Worm (Caenorhabditis elegans) whole organism, L1 larva: ENCODE results near the gene Y54F10BM.13.

Experiments
- C04F5.9 ChIP-seq: sonication (generic microtip); optimal IDR thresholded peaks from 2 replicates; lab custom pipeline; 2016; ENCODE audit warnings: missing genetic modification characterization, missing compliant biosample characterization
- C16A3.4 ChIP-seq: fragments of 150-350 bp; optimal IDR thresholded peaks from 2 replicates; lab custom pipeline; 2014; ENCODE audit warnings: missing biosample characterization, missing genetic modification characterization
- F16B12.6 ChIP-seq: fragments of 150-350 bp; optimal IDR thresholded peaks from 2 replicates; lab custom pipeline; 2014; ENCODE audit warnings: missing biosample characterization, missing genetic modification characterization
- Y116A8C.19 ChIP-seq: sonication (generic microtip); optimal IDR thresholded peaks from 2 replicates; lab custom pipeline; 2016; ENCODE audit warnings: missing compliant biosample characterization, missing genetic modification characterization, borderline replicate concordance
- alr-1 ChIP-seq: fragments of 200-800 bp; sonication (Bioruptor generic); optimal IDR thresholded peaks from 2 replicates; lab custom pipeline; 2018; ENCODE audit warnings: borderline replicate concordance, mild to moderate bottlenecking, missing genetic modification characterization, missing compliant biosample characterization
- aly-2 ChIP-seq: fragments of 150-350 bp; optimal IDR thresholded peaks from 2 replicates; lab custom pipeline; 2014; ENCODE audit warnings: missing biosample characterization, missing genetic modification characterization
- ama-1 ChIP-seq: fragments of 150-350 bp; optimal IDR thresholded peaks from 2 replicates; lab custom pipeline; 2014
- ceh-63 ChIP-seq: fragments of 200-800 bp; sonication (Bioruptor generic); optimal IDR thresholded peaks from 2 replicates; lab custom pipeline; 2018; ENCODE audit warnings: mild to moderate bottlenecking, missing genetic modification characterization, missing compliant biosample characterization
- ceh-88 ChIP-seq: fragments of 200-800 bp; sonication (Bioruptor generic); IDR thresholded peaks from 2 replicates; pipeline ENCODE4 v1.3.6; 2022; ENCODE audit warnings: missing genetic modification characterization, missing compliant biosample characterization
- ces-1 ChIP-seq: fragments of 150-350 bp; optimal IDR thresholded peaks from 2 replicates; lab custom pipeline; 2014; ENCODE audit warnings: missing biosample characterization, missing genetic modification reagents, missing genetic modification characterization
- dpl-1 ChIP-seq, 3 experiments: fragments of 150-350 bp in 2 of 3; sonication (generic microtip) in 1 of 3; optimal IDR thresholded peaks; 2 replicates each; lab custom pipeline; 2014 to 2017; ENCODE audit warnings: missing biosample characterization in 3 of 3, missing genetic modification characterization in 3 of 3, missing genetic modification reagents in 3 of 3
- dsc-1 ChIP-seq: sonication (generic microtip); optimal IDR thresholded peaks from 2 replicates; lab custom pipeline; 2016; ENCODE audit warnings: mild to moderate bottlenecking, missing genetic modification characterization, missing compliant biosample characterization
- efl-1 ChIP-seq, 4 experiments: fragments of 150-350 bp; optimal IDR thresholded peaks in 3 of 4; peaks in 1 of 4; 1 replicate in 1 of 4; 2 replicates in 3 of 4; lab custom pipeline; 2014; ENCODE audit warnings: missing biosample characterization in 2 of 4, missing genetic modification characterization in 2 of 4, missing genetic modification reagents in 2 of 4
- egl-13 ChIP-seq: sonication (generic microtip); optimal IDR thresholded peaks from 2 replicates; lab custom pipeline; 2016; ENCODE audit warnings: missing genotype, missing genetic modification reagents, missing genetic modification characterization, missing compliant biosample characterization
- egl-27 ChIP-seq, 2 experiments: fragments of 150-350 bp in 1 of 2; sonication (generic microtip); optimal IDR thresholded peaks; 3 replicates each; lab custom pipeline; 2017 to 2018; ENCODE audit warnings: missing biosample characterization in 2 of 2, missing genetic modification characterization in 2 of 2, missing genetic modification reagents in 2 of 2
- elt-2 ChIP-seq: sonication (generic microtip); optimal IDR thresholded peaks from 2 replicates; lab custom pipeline; 2016; ENCODE audit warnings: missing genetic modification characterization, mild to moderate bottlenecking, inconsistent platforms, missing compliant biosample characterization, missing genetic modification reagents
- ets-5 ChIP-seq: fragments of 200-800 bp; sonication (Bioruptor generic); IDR thresholded peaks from 2 replicates; pipeline ENCODE4 v1.3.6; 2022; ENCODE audit warnings: missing genetic modification characterization, missing compliant biosample characterization
- fos-1 ChIP-seq: fragments of 150-350 bp; optimal IDR thresholded peaks from 2 replicates; lab custom pipeline; 2014; ENCODE audit warnings: missing biosample characterization, missing genetic modification characterization
- hlh-17 ChIP-seq: fragments of 200-800 bp; sonication (Bioruptor generic); optimal IDR thresholded peaks from 2 replicates; lab custom pipeline; 2018; ENCODE audit warnings: missing genetic modification characterization, mild to moderate bottlenecking, missing compliant biosample characterization, moderate library complexity, borderline replicate concordance
- irx-1 ChIP-seq: sonication (generic microtip); optimal IDR thresholded peaks from 2 replicates; lab custom pipeline; 2016; ENCODE audit warnings: missing genetic modification characterization, missing compliant biosample characterization
- lin-13 ChIP-seq: fragments of 150-350 bp; optimal IDR thresholded peaks from 2 replicates; lab custom pipeline; 2014; ENCODE audit warnings: missing biosample characterization, missing genetic modification reagents, missing genetic modification characterization
- lin-14 ChIP-seq: fragments of 200-800 bp; sonication (Bioruptor generic); optimal IDR thresholded peaks from 2 replicates; lab custom pipeline; 2018; ENCODE audit warnings: mild to moderate bottlenecking, missing genetic modification characterization, moderate library complexity, missing compliant biosample characterization
- lin-35 ChIP-seq, 2 experiments: fragments of 150-350 bp; optimal IDR thresholded peaks; 2 replicates each; lab custom pipeline; 2014; ENCODE audit warnings: missing biosample characterization in 2 of 2, missing genetic modification characterization in 2 of 2, missing genetic modification reagents in 2 of 2
- lin-39 ChIP-seq: fragments of 150-350 bp; optimal IDR thresholded peaks from 2 replicates; lab custom pipeline; 2014; ENCODE audit warnings: missing biosample characterization, missing genetic modification reagents, missing genetic modification characterization
- lsy-2 ChIP-seq, 2 experiments: fragments of 150-350 bp; optimal IDR thresholded peaks; 2 replicates each; lab custom pipeline; 2014; ENCODE audit warnings: missing biosample characterization in 2 of 2, missing genetic modification characterization in 2 of 2
- mef-2 ChIP-seq: fragments of 150-350 bp; optimal IDR thresholded peaks from 2 replicates; lab custom pipeline; 2014; ENCODE audit warnings: missing biosample characterization, missing genetic modification characterization
- mep-1 ChIP-seq: fragments of 150-350 bp; optimal IDR thresholded peaks from 2 replicates; lab custom pipeline; 2014; ENCODE audit warnings: missing biosample characterization, missing genetic modification characterization
- nhr-11 ChIP-seq: fragments of 150-350 bp; optimal IDR thresholded peaks from 2 replicates; lab custom pipeline; 2014; ENCODE audit warnings: missing biosample characterization, missing genetic modification characterization
- nhr-19 ChIP-seq: fragments of 200-800 bp; sonication (Bioruptor generic); conservative IDR thresholded peaks from 2 replicates; pipeline ENCODE4 v1.3.6; 2022; ENCODE audit warnings: missing genetic modification characterization, missing compliant biosample characterization
- nhr-20 ChIP-seq: sonication (generic microtip); optimal IDR thresholded peaks from 2 replicates; lab custom pipeline; 2016; ENCODE audit warnings: mild to moderate bottlenecking, missing genetic modification characterization, missing compliant biosample characterization
- nhr-237 ChIP-seq: fragments of 150-350 bp; optimal IDR thresholded peaks from 2 replicates; lab custom pipeline; 2014; ENCODE audit warnings: missing biosample characterization, missing genetic modification characterization
- nhr-76 ChIP-seq: sonication (generic microtip); optimal IDR thresholded peaks from 2 replicates; lab custom pipeline; 2017; ENCODE audit warnings: missing biosample characterization, missing genetic modification characterization
- nhr-77 ChIP-seq: fragments of 150-350 bp; optimal IDR thresholded peaks from 2 replicates; lab custom pipeline; 2014; ENCODE audit warnings: missing biosample characterization, missing genetic modification characterization
- pqm-1 ChIP-seq: sonication (generic microtip); optimal IDR thresholded peaks from 3 replicates; lab custom pipeline; 2017; ENCODE audit warnings: missing biosample characterization, missing genetic modification characterization
- rnt-1 ChIP-seq: sonication (generic microtip); optimal IDR thresholded peaks from 2 replicates; lab custom pipeline; 2016; ENCODE audit warnings: mild to moderate bottlenecking, missing genetic modification characterization, moderate library complexity, missing compliant biosample characterization
- snu-23 ChIP-seq: sonication (generic microtip); optimal IDR thresholded peaks from 2 replicates; lab custom pipeline; 2016; ENCODE audit warnings: missing genetic modification characterization, missing compliant biosample characterization
- sup-37 ChIP-seq: fragments of 200-800 bp; sonication (Bioruptor generic); optimal IDR thresholded peaks from 2 replicates; lab custom pipeline; 2018; ENCODE audit warnings: mild to moderate bottlenecking, missing genetic modification characterization, missing compliant biosample characterization
- swsn-7 ChIP-seq: sonication (generic microtip); optimal IDR thresholded peaks from 2 replicates; lab custom pipeline; 2016; ENCODE audit warnings: missing genetic modification characterization, missing compliant biosample characterization
- tbx-2 ChIP-seq: sonication (generic microtip); optimal IDR thresholded peaks from 2 replicates; lab custom pipeline; 2016; ENCODE audit warnings: missing genetic modification characterization, missing compliant biosample characterization
- tlp-1 ChIP-seq: fragments of 150-350 bp; optimal IDR thresholded peaks from 2 replicates; lab custom pipeline; 2014; ENCODE audit warnings: missing biosample characterization, missing genetic modification characterization
- unc-130 ChIP-seq: fragments of 150-350 bp; optimal IDR thresholded peaks from 2 replicates; lab custom pipeline; 2017; ENCODE audit warnings: missing biosample characterization, missing genetic modification characterization, inconsistent platforms
- unc-62 ChIP-seq: fragments of 150-350 bp; optimal IDR thresholded peaks from 2 replicates; lab custom pipeline; 2014; ENCODE audit warnings: missing biosample characterization, missing genetic modification reagents, missing genetic modification characterization
- vab-15 ChIP-seq: sonication (generic microtip); optimal IDR thresholded peaks from 2 replicates; lab custom pipeline; 2017; ENCODE audit warnings: missing genotype, mild to moderate bottlenecking, missing genetic modification characterization, missing compliant biosample characterization
- xbp-1 ChIP-seq: sonication (generic microtip); optimal IDR thresholded peaks from 2 replicates; lab custom pipeline; 2016; ENCODE audit warnings: missing genetic modification characterization, missing compliant biosample characterization
- zag-1 ChIP-seq: fragments of 150-350 bp; optimal IDR thresholded peaks from 2 replicates; lab custom pipeline; 2014; ENCODE audit warnings: missing biosample characterization, missing genetic modification characterization
- ztf-4 ChIP-seq: fragments of 150-350 bp; optimal IDR thresholded peaks from 2 replicates; lab custom pipeline; 2014; ENCODE audit warnings: missing biosample characterization, missing genetic modification characterization

Gene Y54F10BM.13

DNA sequence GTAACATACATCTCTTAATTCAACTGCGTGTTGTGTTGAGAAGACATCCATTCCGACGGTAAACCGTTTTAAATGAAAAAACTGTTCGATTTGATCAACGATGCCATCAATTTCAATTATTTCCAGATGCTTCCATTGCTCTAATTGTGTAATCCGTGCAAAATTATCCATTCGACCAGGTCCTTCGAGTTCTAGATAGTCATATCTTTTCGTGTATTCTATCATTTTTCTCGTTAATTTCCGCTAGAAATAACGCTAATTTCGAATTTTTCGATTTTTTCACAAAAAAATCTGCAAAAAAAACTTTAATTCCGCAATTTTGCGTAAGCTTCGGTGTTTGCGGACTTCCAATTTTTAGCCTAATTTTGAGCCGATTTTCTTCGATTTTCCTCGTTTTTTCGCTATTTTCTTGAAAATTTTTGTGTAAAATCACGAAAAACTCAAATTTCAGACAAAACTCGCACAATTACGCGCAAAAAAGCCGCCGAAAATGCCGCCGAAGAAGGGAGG is 16.8 kb downstream of the Y54F10BM.13 start, which contains the start of the genes fbxa-66 and iffb-1 (continued):
- TF ChIP-seq tbx-2 (tag; lab: Kevin White, UChicago) = no peak
- TF ChIP-seq hlh-17 (GFP tag; lab: Kevin White, UChicago) = no peak
- TF ChIP-seq Y116A8C.19 (tag; lab: Kevin White, UChicago) = no peak
- TF ChIP-seq F16B12.6 (tag; lab: Kevin White, UChicago) = peak; percentile 85
- no peak for TF ChIP-seq zag-1 (tag; lab: Kevin White, UChicago)
- no peak for TF ChIP-seq nhr-237
- no peak for TF ChIP-seq mef-2 (tag; lab: Kevin White, UChicago)
- TF ChIP-seq snu-23 = no peak
- TF ChIP-seq elt-2 (tag; lab: Kevin White, UChicago) = no peak
- no peak for TF ChIP-seq nhr-76
- TF ChIP-seq nhr-19 (GFP tag; lab: Robert Waterston, UW) = no peak
- peak; percentile 37 to 55 for TF ChIP-seq lin-35 (GFP tag; optimal IDR thresholded peaks at IDR 0.05; lab: Kevin White, UChicago)
- TF ChIP-seq nhr-11 (tag; lab: Kevin White, UChicago) = no peak
- no peak for TF ChIP-seq ceh-63 (GFP tag; lab: Kevin White, UChicago)
- no peak for TF ChIP-seq egl-13
- TF ChIP-seq sup-37 = no peak
- TF ChIP-seq ama-1 (lab: Kevin White, UChicago) = no peak
- no peak for TF ChIP-seq pqm-1 (tag; lab: Kevin White, UChicago)
- TF ChIP-seq tlp-1 = no peak
- no peak for TF ChIP-seq egl-27 (tag; optimal IDR thresholded peaks at IDR 0.05; lab: Kevin White, UChicago)
- no peak for TF ChIP-seq nhr-20 (tag; lab: Kevin White, UChicago)
- no peak for TF ChIP-seq swsn-7 (tag; lab: Kevin White, UChicago)
- peak; percentile 25 to 70 (median 55) for TF ChIP-seq dpl-1 (GFP tag; optimal IDR thresholded peaks at IDR 0.05; lab: Kevin White, UChicago)
- no peak for TF ChIP-seq ces-1 (GFP tag; lab: Kevin White, UChicago)

- TF ChIP-seq xbp-1 = no peak
- TF ChIP-seq ces-1 (GFP tag; lab: Kevin White, UChicago) = no peak
These were observed 19.9 kb downstream of the Y54F10BM.13 start for ce11 chrIII:2310996-2311395.

ce11 chrIII:2308026-2308425 is 22.9 kb downstream of the Y54F10BM.13 start, which contains the start of the genes fbxa-1 and Y54F10BM.20:
TSS of gene fbxa-1 (minus strand) at chrIII:2308126.
TSS of gene Y54F10BM.20 (plus strand) at chrIII:2308256.
- TF ChIP-seq lin-39 (tag; lab: Kevin White, UChicago) = no peak
- no peak for TF ChIP-seq efl-1 (optimal IDR thresholded peaks at IDR 0.05; lab: Kevin White, UChicago)
- no peak for TF ChIP-seq efl-1 (GFP tag; optimal IDR thresholded peaks at IDR 0.05 in 1 of 2; lab: Kevin White, UChicago)
- TF ChIP-seq irx-1 (tag; lab: Kevin White, UChicago) = no peak
- TF ChIP-seq C16A3.4 (tag; lab: Kevin White, UChicago) = no peak
- no peak for TF ChIP-seq dpl-1 (GFP tag; optimal IDR thresholded peaks at IDR 0.05; lab: Kevin White, UChicago)
- TF ChIP-seq swsn-7 (tag; lab: Kevin White, UChicago) = no peak
- TF ChIP-seq aly-2 (tag; lab: Kevin White, UChicago) = no peak
- TF ChIP-seq lin-35 (GFP tag; optimal IDR thresholded peaks at IDR 0.05; lab: Kevin White, UChicago) = no peak
- TF ChIP-seq mef-2 (tag; lab: Kevin White, UChicago) = no peak
- TF ChIP-seq nhr-77 (tag; lab: Kevin White, UChicago) = no peak
- no peak for TF ChIP-seq egl-13
- TF ChIP-seq lsy-2 (tag; optimal IDR thresholded peaks at IDR 0.05; lab: Kevin White, UChicago) = no peak
- no peak for TF ChIP-seq ets-5 (GFP tag; lab: Robert Waterston, UW)
- no peak for TF ChIP-seq alr-1
- TF ChIP-seq unc-62 (GFP tag; lab: Kevin White, UChicago) = no peak

DNA sequence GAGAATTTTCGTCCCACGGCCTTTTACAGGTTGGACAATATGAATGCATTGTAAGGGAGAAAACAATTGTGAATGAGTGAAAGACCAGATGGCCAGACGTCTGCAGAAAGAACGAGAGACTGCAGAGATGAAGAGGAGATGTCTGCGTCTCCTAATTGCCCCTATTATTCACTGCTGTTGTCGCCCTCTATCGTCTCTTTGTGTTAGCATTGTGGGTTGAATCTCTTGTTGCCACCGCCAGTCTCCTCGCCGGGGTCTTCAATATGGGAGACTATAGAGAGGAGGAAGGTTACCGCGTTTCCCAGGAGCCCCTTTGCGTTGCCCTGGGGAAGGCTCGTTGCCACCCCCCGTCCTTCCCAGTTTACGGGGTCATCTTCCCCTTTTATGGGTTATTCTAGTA is 26.0 kb downstream of the Y54F10BM.13 start, which contains the start of gene Y54F10BM.9:
Y54F10BM.9 (minus strand) TSS at position 61 of the 400 bp plus-strand sequence.
- no peak for TF ChIP-seq lin-13
- no peak for TF ChIP-seq lin-14 (GFP tag; lab: Kevin White, UChicago)
- peak; percentile 24 for TF ChIP-seq swsn-7 (tag; lab: Kevin White, UChicago)
- no peak for TF ChIP-seq nhr-19 (GFP tag; lab: Robert Waterston, UW)
- no peak for TF ChIP-seq unc-62 (GFP tag; lab: Kevin White, UChicago)
- TF ChIP-seq mep-1 (tag; lab: Kevin White, UChicago) = no peak
- no peak for TF ChIP-seq ztf-4
- no peak for TF ChIP-seq unc-130 (tag; lab: Kevin White, UChicago)
- TF ChIP-seq nhr-11 (tag; lab: Kevin White, UChicago) = no peak
- no peak for TF ChIP-seq fos-1 (tag; lab: Kevin White, UChicago)
- peak; percentile 53 for TF ChIP-seq rnt-1 (tag; lab: Kevin White, UChicago)
- TF ChIP-seq xbp-1 = no peak
- no peak for TF ChIP-seq tlp-1
- TF ChIP-seq aly-2 (tag; lab: Kevin White, UChicago) = no peak
- TF ChIP-seq dsc-1 (tag; lab: Kevin White, UChicago) = peak; percentile 23
- TF ChIP-seq snu-23 = peak; percentile 58
- TF ChIP-seq ceh-88 (GFP tag; lab: Robert Waterston, UW) = no peak
- TF ChIP-seq vab-15 (tag; lab: Kevin White, UChicago) = no peak
- TF ChIP-seq C04F5.9 (tag; lab: Kevin White, UChicago) = no peak
- peak; percentile 76 to 82 for TF ChIP-seq efl-1 (optimal IDR thresholded peaks at IDR 0.05; lab: Kevin White, UChicago)
- TF ChIP-seq efl-1 (GFP tag; optimal IDR thresholded peaks at IDR 0.05 in 1 of 2; lab: Kevin White, UChicago) = peak; percentile 43 to 95
